Worm (Caenorhabditis elegans) whole organism, L1 larva: ENCODE results near the gene smc-6.

Experiments
- C16A3.4 ChIP-seq: fragments of 150-350 bp; optimal IDR thresholded peaks from 2 replicates; lab custom pipeline; 2014; ENCODE audit warnings: missing biosample characterization, missing genetic modification characterization
- C34B4.2 ChIP-seq: sonication (generic microtip); optimal IDR thresholded peaks from 2 replicates; lab custom pipeline; 2017; ENCODE audit warnings: mild to moderate bottlenecking, missing genetic modification characterization, missing compliant biosample characterization
- F16B12.6 ChIP-seq: fragments of 150-350 bp; optimal IDR thresholded peaks from 2 replicates; lab custom pipeline; 2014; ENCODE audit warnings: missing biosample characterization, missing genetic modification characterization
- Y116A8C.19 ChIP-seq: sonication (generic microtip); optimal IDR thresholded peaks from 2 replicates; lab custom pipeline; 2016; ENCODE audit warnings: missing compliant biosample characterization, missing genetic modification characterization, borderline replicate concordance
- blmp-1 ChIP-seq: fragments of 150-350 bp; optimal IDR thresholded peaks from 2 replicates; lab custom pipeline; 2014; ENCODE audit warnings: missing biosample characterization, missing genetic modification characterization
- ceh-63 ChIP-seq: fragments of 200-800 bp; sonication (Bioruptor generic); optimal IDR thresholded peaks from 2 replicates; lab custom pipeline; 2018; ENCODE audit warnings: mild to moderate bottlenecking, missing genetic modification characterization, missing compliant biosample characterization
- ceh-82 ChIP-seq, 3 experiments: fragments of 150-350 bp in 1 of 3; sonication (generic microtip) in 2 of 3; optimal IDR thresholded peaks; 2 replicates each; lab custom pipeline; 2014 to 2017; ENCODE audit warnings: missing biosample characterization in 3 of 3, missing genetic modification characterization in 3 of 3
- ceh-90 ChIP-seq: sonication (generic microtip); optimal IDR thresholded peaks from 2 replicates; lab custom pipeline; 2016; ENCODE audit warnings: missing genetic modification characterization, missing compliant biosample characterization
- ces-1 ChIP-seq: fragments of 150-350 bp; optimal IDR thresholded peaks from 2 replicates; lab custom pipeline; 2014; ENCODE audit warnings: missing biosample characterization, missing genetic modification reagents, missing genetic modification characterization
- dpl-1 ChIP-seq, 3 experiments: fragments of 150-350 bp in 2 of 3; sonication (generic microtip) in 1 of 3; optimal IDR thresholded peaks; 2 replicates each; lab custom pipeline; 2014 to 2017; ENCODE audit warnings: missing biosample characterization in 3 of 3, missing genetic modification characterization in 3 of 3, missing genetic modification reagents in 3 of 3
- efl-1 ChIP-seq, 4 experiments: fragments of 150-350 bp; optimal IDR thresholded peaks in 3 of 4; peaks in 1 of 4; 1 replicate in 1 of 4; 2 replicates in 3 of 4; lab custom pipeline; 2014; ENCODE audit warnings: missing biosample characterization in 2 of 4, missing genetic modification characterization in 2 of 4, missing genetic modification reagents in 2 of 4
- egl-13 ChIP-seq: sonication (generic microtip); optimal IDR thresholded peaks from 2 replicates; lab custom pipeline; 2016; ENCODE audit warnings: missing genotype, missing genetic modification reagents, missing genetic modification characterization, missing compliant biosample characterization
- egl-27 ChIP-seq, 2 experiments: fragments of 150-350 bp in 1 of 2; sonication (generic microtip); optimal IDR thresholded peaks; 3 replicates each; lab custom pipeline; 2017 to 2018; ENCODE audit warnings: missing biosample characterization in 2 of 2, missing genetic modification characterization in 2 of 2, missing genetic modification reagents in 2 of 2
- elt-2 ChIP-seq: sonication (generic microtip); optimal IDR thresholded peaks from 2 replicates; lab custom pipeline; 2016; ENCODE audit warnings: missing genetic modification characterization, mild to moderate bottlenecking, inconsistent platforms, missing compliant biosample characterization, missing genetic modification reagents
- fkh-10 ChIP-seq: sonication (generic microtip); optimal IDR thresholded peaks from 2 replicates; lab custom pipeline; 2017; ENCODE audit warnings: missing biosample characterization, missing genetic modification reagents, missing genetic modification characterization
- fkh-4 ChIP-seq: sonication (generic microtip); optimal IDR thresholded peaks from 2 replicates; lab custom pipeline; 2016; ENCODE audit warnings: missing compliant biosample characterization, missing genetic modification characterization, borderline replicate concordance
- fkh-8 ChIP-seq: sonication (generic microtip); optimal IDR thresholded peaks from 2 replicates; lab custom pipeline; 2016; ENCODE audit warnings: mild to moderate bottlenecking, missing genetic modification characterization, missing compliant biosample characterization
- fos-1 ChIP-seq: fragments of 150-350 bp; optimal IDR thresholded peaks from 2 replicates; lab custom pipeline; 2014; ENCODE audit warnings: missing biosample characterization, missing genetic modification characterization
- hlh-17 ChIP-seq: fragments of 200-800 bp; sonication (Bioruptor generic); optimal IDR thresholded peaks from 2 replicates; lab custom pipeline; 2018; ENCODE audit warnings: missing genetic modification characterization, mild to moderate bottlenecking, missing compliant biosample characterization, moderate library complexity, borderline replicate concordance
- irx-1 ChIP-seq: sonication (generic microtip); optimal IDR thresholded peaks from 2 replicates; lab custom pipeline; 2016; ENCODE audit warnings: missing genetic modification characterization, missing compliant biosample characterization
- isw-1 ChIP-seq: fragments of 200-800 bp; sonication (Bioruptor generic); IDR thresholded peaks from 2 replicates; pipeline ENCODE4 v1.3.6; 2022; ENCODE audit warnings: missing genetic modification characterization, missing compliant biosample characterization
- lin-13 ChIP-seq: fragments of 150-350 bp; optimal IDR thresholded peaks from 2 replicates; lab custom pipeline; 2014; ENCODE audit warnings: missing biosample characterization, missing genetic modification reagents, missing genetic modification characterization
- lin-15B ChIP-seq: fragments of 150-350 bp; sonication (generic microtip); optimal IDR thresholded peaks from 3 replicates; lab custom pipeline; 2014; ENCODE audit warnings: missing biosample characterization, missing genetic modification characterization
- lin-35 ChIP-seq, 2 experiments: fragments of 150-350 bp; optimal IDR thresholded peaks; 2 replicates each; lab custom pipeline; 2014; ENCODE audit warnings: missing biosample characterization in 2 of 2, missing genetic modification characterization in 2 of 2, missing genetic modification reagents in 2 of 2
- lir-3 ChIP-seq: sonication (generic microtip); optimal IDR thresholded peaks from 2 replicates; lab custom pipeline; 2016; ENCODE audit warnings: mild to moderate bottlenecking, missing genetic modification characterization, moderate library complexity, missing compliant biosample characterization; ENCODE audit not compliant: poor library complexity
- lsy-2 ChIP-seq, 2 experiments: fragments of 150-350 bp; optimal IDR thresholded peaks; 2 replicates each; lab custom pipeline; 2014; ENCODE audit warnings: missing biosample characterization in 2 of 2, missing genetic modification characterization in 2 of 2
- mab-9 ChIP-seq: fragments of 200-800 bp; sonication (Bioruptor generic); IDR thresholded peaks from 2 replicates; pipeline ENCODE4 v1.3.6; 2022; ENCODE audit warnings: missing genetic modification reagents, missing genetic modification characterization, missing compliant biosample characterization
- mdl-1 ChIP-seq, 2 experiments: fragments of 150-350 bp; optimal IDR thresholded peaks; 2 replicates each; lab custom pipeline; 2014 to 2017; ENCODE audit warnings: missing biosample characterization in 2 of 2, missing genetic modification characterization in 2 of 2, inconsistent platforms in 1 of 2
- mef-2 ChIP-seq: fragments of 150-350 bp; optimal IDR thresholded peaks from 2 replicates; lab custom pipeline; 2014; ENCODE audit warnings: missing biosample characterization, missing genetic modification characterization
- mep-1 ChIP-seq: fragments of 150-350 bp; optimal IDR thresholded peaks from 2 replicates; lab custom pipeline; 2014; ENCODE audit warnings: missing biosample characterization, missing genetic modification characterization
- nhr-11 ChIP-seq: fragments of 150-350 bp; optimal IDR thresholded peaks from 2 replicates; lab custom pipeline; 2014; ENCODE audit warnings: missing biosample characterization, missing genetic modification characterization
- nhr-19 ChIP-seq: fragments of 200-800 bp; sonication (Bioruptor generic); conservative IDR thresholded peaks from 2 replicates; pipeline ENCODE4 v1.3.6; 2022; ENCODE audit warnings: missing genetic modification characterization, missing compliant biosample characterization
- nhr-237 ChIP-seq: fragments of 150-350 bp; optimal IDR thresholded peaks from 2 replicates; lab custom pipeline; 2014; ENCODE audit warnings: missing biosample characterization, missing genetic modification characterization
- nhr-28 ChIP-seq: fragments of 150-350 bp; optimal IDR thresholded peaks from 2 replicates; lab custom pipeline; 2014; ENCODE audit warnings: missing biosample characterization, missing genetic modification characterization
- nhr-71 ChIP-seq: sonication (generic microtip); optimal IDR thresholded peaks from 2 replicates; lab custom pipeline; 2016; ENCODE audit warnings: mild to moderate bottlenecking, missing genetic modification characterization, moderate library complexity, missing compliant biosample characterization
- nhr-76 ChIP-seq: sonication (generic microtip); optimal IDR thresholded peaks from 2 replicates; lab custom pipeline; 2017; ENCODE audit warnings: missing biosample characterization, missing genetic modification characterization
- nhr-77 ChIP-seq: fragments of 150-350 bp; optimal IDR thresholded peaks from 2 replicates; lab custom pipeline; 2014; ENCODE audit warnings: missing biosample characterization, missing genetic modification characterization
- nhr-85 ChIP-seq: sonication (generic microtip); peaks from one replicate; lab custom pipeline; 2016; ENCODE audit warnings: missing genetic modification characterization, inconsistent platforms, missing compliant biosample characterization
- nhr-90 ChIP-seq: sonication (generic microtip); optimal IDR thresholded peaks from 2 replicates; lab custom pipeline; 2016; ENCODE audit warnings: mild to moderate bottlenecking, missing genetic modification characterization, missing compliant biosample characterization; ENCODE audit not compliant: poor library complexity
- pax-3 ChIP-seq: fragments of 200-800 bp; sonication (Bioruptor generic); optimal IDR thresholded peaks from 2 replicates; lab custom pipeline; 2018; ENCODE audit warnings: mild to moderate bottlenecking, missing genetic modification characterization, moderate library complexity, missing compliant biosample characterization
- rnt-1 ChIP-seq: sonication (generic microtip); optimal IDR thresholded peaks from 2 replicates; lab custom pipeline; 2016; ENCODE audit warnings: mild to moderate bottlenecking, missing genetic modification characterization, moderate library complexity, missing compliant biosample characterization
- skn-1 ChIP-seq: fragments of 150-350 bp; optimal IDR thresholded peaks from 2 replicates; lab custom pipeline; 2014; ENCODE audit warnings: missing biosample characterization, missing genetic modification characterization
- snu-23 ChIP-seq: sonication (generic microtip); optimal IDR thresholded peaks from 2 replicates; lab custom pipeline; 2016; ENCODE audit warnings: missing genetic modification characterization, missing compliant biosample characterization
- sox-4 ChIP-seq: sonication (generic microtip); optimal IDR thresholded peaks from 2 replicates; lab custom pipeline; 2016; ENCODE audit warnings: missing genetic modification characterization, missing compliant biosample characterization
- sptf-1 ChIP-seq: fragments of 150-350 bp; optimal IDR thresholded peaks from 2 replicates; lab custom pipeline; 2014; ENCODE audit warnings: missing biosample characterization, missing genetic modification characterization
- tbx-2 ChIP-seq: sonication (generic microtip); optimal IDR thresholded peaks from 2 replicates; lab custom pipeline; 2016; ENCODE audit warnings: missing genetic modification characterization, missing compliant biosample characterization
- tlp-1 ChIP-seq: fragments of 150-350 bp; optimal IDR thresholded peaks from 2 replicates; lab custom pipeline; 2014; ENCODE audit warnings: missing biosample characterization, missing genetic modification characterization
- unc-30 ChIP-seq: sonication (generic microtip); optimal IDR thresholded peaks from 2 replicates; lab custom pipeline; 2017; ENCODE audit warnings: missing biosample characterization, missing genetic modification characterization
- unc-62 ChIP-seq: fragments of 150-350 bp; optimal IDR thresholded peaks from 2 replicates; lab custom pipeline; 2014; ENCODE audit warnings: missing biosample characterization, missing genetic modification reagents, missing genetic modification characterization
- unc-86 ChIP-seq: sonication (generic microtip); optimal IDR thresholded peaks from 2 replicates; lab custom pipeline; 2016; ENCODE audit warnings: missing genetic modification characterization, missing compliant biosample characterization
- vab-15 ChIP-seq: sonication (generic microtip); optimal IDR thresholded peaks from 2 replicates; lab custom pipeline; 2017; ENCODE audit warnings: missing genotype, mild to moderate bottlenecking, missing genetic modification characterization, missing compliant biosample characterization
- zip-4 ChIP-seq: fragments of 200-800 bp; sonication (Bioruptor generic); optimal IDR thresholded peaks from 2 replicates; lab custom pipeline; 2018; ENCODE audit warnings: mild to moderate bottlenecking, missing genetic modification characterization, moderate library complexity, missing compliant biosample characterization
- ztf-11 ChIP-seq, 2 experiments: sonication (generic microtip); optimal IDR thresholded peaks; 2 replicates each; lab custom pipeline; 2016 to 2017; ENCODE audit warnings: missing genetic modification characterization in 2 of 2, missing biosample characterization in 1 of 2, missing compliant biosample characterization in 1 of 2

Gene smc-6

DNA sequence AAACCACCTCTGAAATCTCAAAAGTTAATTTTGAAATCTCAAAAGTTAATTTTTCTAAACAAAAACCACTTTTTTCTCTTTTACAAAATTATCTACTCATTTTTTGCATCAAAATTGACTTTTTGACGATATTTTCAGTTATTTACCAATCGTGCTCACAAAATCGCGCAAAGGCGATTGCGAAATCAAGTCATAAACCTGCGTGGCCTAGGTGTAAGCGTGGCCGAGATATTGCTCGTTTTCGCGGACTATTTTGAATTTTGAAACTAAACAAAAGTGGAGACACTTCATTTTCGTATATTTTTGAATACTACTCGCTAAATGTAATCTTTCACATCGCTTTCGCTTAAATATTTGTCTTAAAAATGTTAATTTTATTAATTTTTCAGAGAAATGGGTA is at the start of gene smc-6:
Gene smc-6, plus strand, starts transcription at position 390 of the 400 bp plus-strand sequence.
- TF ChIP-seq lin-15B (tag; lab: Kevin White, UChicago) (peak; percentile 47), nhr-90 (tag; lab: Kevin White, UChicago) (no peak), unc-62 (no peak), ceh-90 (tag; lab: Kevin White, UChicago) (peak; percentile 49), lin-35 (GFP tag; optimal IDR thresholded peaks at IDR 0.05; lab: Kevin White, UChicago) (peak; percentile 64 to 80), nhr-76 (tag; lab: Kevin White, UChicago) (no peak), nhr-28 (tag; lab: Kevin White, UChicago) (no peak), sox-4 (tag; lab: Kevin White, UChicago) (no peak), egl-27 (tag; optimal IDR thresholded peaks at IDR 0.05; lab: Kevin White, UChicago) (no peak), nhr-85 (tag; lab: Kevin White, UChicago) (no peak), C16A3.4 (tag; lab: Kevin White, UChicago) (peak; percentile 4), nhr-77 (tag; lab: Kevin White, UChicago) (no peak), lin-13 (GFP tag; lab: Kevin White, UChicago) (no peak), sptf-1 (tag; lab: Kevin White, UChicago) (no peak), irx-1 (tag; lab: Kevin White, UChicago) (no peak), hlh-17 (no peak), ceh-82 (tag; optimal IDR thresholded peaks at IDR 0.05; lab: Kevin White, UChicago) (peak in 1 of 3 experiments; percentile 58), unc-86 (no peak), pax-3 (tag; lab: Kevin White, UChicago) (no peak), unc-30 (no peak), efl-1 (optimal IDR thresholded peaks at IDR 0.05; lab: Kevin White, UChicago) (peak; percentile 67 to 70), efl-1 (GFP tag; optimal IDR thresholded peaks at IDR 0.05 in 1 of 2; lab: Kevin White, UChicago) (peak; percentile 81 to 97), nhr-19 (no peak), ces-1 (GFP tag; lab: Kevin White, UChicago) (no peak), lir-3 (tag; lab: Kevin White, UChicago) (peak; percentile 33), mef-2 (tag; lab: Kevin White, UChicago) (no peak), tbx-2 (no peak), mab-9 (GFP tag; lab: Robert Waterston, UW) (no peak), ztf-11 (tag; optimal IDR thresholded peaks at IDR 0.05; lab: Kevin White, UChicago) (no peak), C34B4.2 (tag; lab: Kevin White, UChicago) (no peak), Y116A8C.19 (no peak), nhr-237 (tag; lab: Kevin White, UChicago) (no peak), nhr-11 (tag; lab: Kevin White, UChicago) (no peak), fkh-10 (GFP tag; lab: Kevin White, UChicago) (no peak), elt-2 (tag; lab: Kevin White, UChicago) (no peak), tlp-1 (tag; lab: Kevin White, UChicago) (no peak), rnt-1 (peak; percentile 42), F16B12.6 (tag; lab: Kevin White, UChicago) (no peak), skn-1 (tag; lab: Kevin White, UChicago) (peak; percentile 70), snu-23 (no peak), isw-1 (GFP tag; lab: Robert Waterston, UW) (peak; percentile 23; the same call in 1 of the 2 replicates), vab-15 (no peak), fkh-4 (tag; lab: Kevin White, UChicago) (no peak), lsy-2 (tag; optimal IDR thresholded peaks at IDR 0.05; lab: Kevin White, UChicago) (peak in 1 of 2 experiments; percentile 70), fos-1 (tag; lab: Kevin White, UChicago) (no peak), egl-13 (no peak), nhr-71 (tag; lab: Kevin White, UChicago) (no peak), mep-1 (tag; lab: Kevin White, UChicago) (peak; percentile 43), dpl-1 (GFP tag; optimal IDR thresholded peaks at IDR 0.05; lab: Kevin White, UChicago) (peak; percentile 57 to 82 (median 74)), blmp-1 (tag; lab: Kevin White, UChicago) (peak; percentile 33), fkh-8 (tag; lab: Kevin White, UChicago) (peak; percentile 5), ceh-63 (GFP tag; lab: Kevin White, UChicago) (no peak), zip-4 (GFP tag; lab: Kevin White, UChicago) (peak; percentile 90), mdl-1 (tag; optimal IDR thresholded peaks at IDR 0.05; lab: Kevin White, UChicago) (peak in 1 of 2 experiments; percentile 19)
